Worm (Caenorhabditis elegans): ENCODE results near the gene C08E8.2.

Gene C08E8.2

DNA sequence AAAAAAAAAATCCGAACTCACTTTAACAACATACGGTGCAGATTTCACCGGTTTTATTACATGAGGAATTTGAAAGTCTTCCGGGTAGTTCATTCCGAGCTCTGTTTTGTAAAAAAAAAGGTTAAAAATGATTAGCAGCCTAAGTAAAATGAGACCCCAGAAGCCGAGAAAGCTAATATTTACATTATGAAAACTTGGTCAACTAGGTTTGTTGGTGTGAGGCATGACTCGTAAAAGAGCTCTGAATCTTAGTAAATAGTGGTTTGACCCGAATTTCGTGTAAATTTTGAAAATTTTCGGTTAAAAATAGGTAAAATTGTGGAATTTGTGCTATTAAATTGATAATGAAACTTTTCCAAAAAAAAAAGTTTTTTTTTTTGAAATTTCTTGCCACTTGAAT is 6.8 kb upstream of the C08E8.2 start, which contains the start of gene C08E8.1:
Gene C08E8.1, minus strand, starts transcription at position 101 of the 400 bp plus-strand sequence.
- TF ChIP-seq egl-44 (GFP tag; IDR thresholded peaks at IDR 0.05) (no peak), ekl-4 (GFP tag; IDR thresholded peaks at IDR 0.05) (no peak), F39B2.1 (GFP tag; IDR thresholded peaks at IDR 0.05) (no peak), hsf-1 (GFP tag; IDR thresholded peaks at IDR 0.05) (no peak), F33H1.4 (GFP tag; IDR thresholded peaks at IDR 0.05) (no peak), lin-35 (GFP tag; optimal IDR thresholded peaks at IDR 0.05) (no peak), ztf-26 (tag; optimal IDR thresholded peaks at IDR 0.05) (no peak), sea-2 (GFP tag; IDR thresholded peaks at IDR 0.05) (no peak), cebp-1 (GFP tag; IDR thresholded peaks at IDR 0.05) (no peak), cebp-1 (tag; optimal IDR thresholded peaks at IDR 0.05) (no peak)

DNA sequence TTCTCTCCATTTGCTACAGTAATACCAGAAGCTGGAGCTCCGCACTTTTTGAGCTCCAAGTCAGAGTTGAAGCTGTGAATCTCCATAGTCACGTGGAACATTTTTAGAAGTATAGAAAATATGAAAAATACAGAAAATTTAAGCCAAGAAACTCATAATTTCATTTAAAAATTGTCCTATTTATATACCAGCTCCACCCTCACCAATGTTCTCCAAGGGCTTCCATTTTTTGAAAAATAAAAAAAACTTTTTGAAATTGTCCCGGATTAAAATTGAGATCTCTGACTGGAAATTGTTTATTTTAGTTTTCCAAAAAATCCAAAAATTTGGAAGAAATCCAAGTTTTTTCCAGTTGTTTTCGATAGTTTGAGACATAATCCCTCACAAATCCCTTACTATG is 4.2 kb upstream of the C08E8.2 start, which contains the start of gene C08E8.5:
Gene C08E8.5, minus strand, starts transcription at position 101 of the 400 bp plus-strand sequence.
- TF ChIP-seq F39B2.1 (GFP tag; IDR thresholded peaks at IDR 0.05) (no peak), lin-40 (tag; optimal IDR thresholded peaks at IDR 0.05) (no peak), fkh-3 (tag; optimal IDR thresholded peaks at IDR 0.05) (no peak), Y79H2A.3 (GFP tag; conservative IDR thresholded peaks at IDR 0.05) (no peak), madf-8 (GFP tag; conservative IDR thresholded peaks at IDR 0.05) (no peak), nhr-179 (tag; optimal IDR thresholded peaks at IDR 0.05) (no peak), akir-1 (GFP tag; optimal IDR thresholded peaks at IDR 0.05) (no peak), D2030.7 (GFP tag; IDR thresholded peaks at IDR 0.05) (no peak), ets-4 (GFP tag; optimal IDR thresholded peaks at IDR 0.05) (no peak), ceh-58 (GFP tag; IDR thresholded peaks at IDR 0.05) (no peak), B0336.3 (GFP tag; IDR thresholded peaks at IDR 0.05) (no peak), ztf-22 (GFP tag; optimal IDR thresholded peaks at IDR 0.05) (no peak), lin-26 (GFP tag; IDR thresholded peaks at IDR 0.05) (no peak), B0261.1 (tag; optimal IDR thresholded peaks at IDR 0.05) (no peak), cebp-2 (GFP tag; IDR thresholded peaks at IDR 0.05) (no peak), aptf-2 (GFP tag; conservative IDR thresholded peaks at IDR 0.05) (no peak), B0035.1 (tag; optimal IDR thresholded peaks at IDR 0.05) (no peak), dpl-1 (GFP tag; optimal IDR thresholded peaks at IDR 0.05) (no peak)

DNA sequence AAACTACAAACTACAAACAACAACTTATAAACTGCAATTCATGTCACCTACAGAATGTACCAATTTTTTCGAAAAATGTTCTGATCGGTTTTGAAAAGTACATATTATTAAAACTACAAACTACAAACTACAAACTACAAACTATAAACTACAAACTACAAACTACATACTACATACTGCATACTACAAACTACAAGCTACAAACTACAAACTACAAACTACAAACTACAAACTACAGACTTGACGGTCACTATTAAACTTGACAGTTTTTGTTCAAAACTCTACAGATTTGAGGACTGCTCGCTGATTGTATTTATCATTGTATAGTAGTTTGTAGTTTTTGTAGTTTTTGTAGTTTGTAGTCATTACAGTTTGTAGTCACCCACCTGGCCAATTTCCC is 1.3 kb downstream of the C08E8.2 start:
- TF ChIP-seq F39B2.1 (GFP tag; IDR thresholded peaks at IDR 0.05) = no peak
- no peak for TF ChIP-seq snpc-1.1 (tag; optimal IDR thresholded peaks at IDR 0.05; ENCODE audit: insufficient read depth)
- TF ChIP-seq hmg-20 (GFP tag; IDR thresholded peaks at IDR 0.05) = no peak
- TF ChIP-seq chd-7 (tag; optimal IDR thresholded peaks at IDR 0.05) = no peak
- no peak for TF ChIP-seq ztf-22 (GFP tag; optimal IDR thresholded peaks at IDR 0.05)
- no peak for TF ChIP-seq unc-130 (GFP tag; optimal IDR thresholded peaks at IDR 0.05)
- TF ChIP-seq efl-1 (GFP tag; optimal IDR thresholded peaks at IDR 0.05) = no peak
- no peak for TF ChIP-seq ekl-4 (GFP tag; IDR thresholded peaks at IDR 0.05)
- TF ChIP-seq atf-7 (tag; optimal IDR thresholded peaks at IDR 0.05) = no peak
- no peak for TF ChIP-seq F10E7.11 (tag; optimal IDR thresholded peaks at IDR 0.05)
- no peak for TF ChIP-seq snpc-4 (GFP tag; optimal IDR thresholded peaks at IDR 0.05)
- no peak for TF ChIP-seq snpc-4 (tag; optimal IDR thresholded peaks at IDR 0.05)
- TF ChIP-seq nhr-120 (GFP tag; IDR thresholded peaks at IDR 0.05) = no peak
- TF ChIP-seq let-526 (GFP tag; IDR thresholded peaks at IDR 0.05) = no peak
- TF ChIP-seq Y95B8A.8 (GFP tag; IDR thresholded peaks at IDR 0.05) = no peak
- no peak for TF ChIP-seq ceh-91 (GFP tag; IDR thresholded peaks at IDR 0.05)
- no peak for TF ChIP-seq bed-2 (GFP tag; IDR thresholded peaks at IDR 0.05)
- no peak for TF ChIP-seq F49E8.2 (tag; optimal IDR thresholded peaks at IDR 0.05; ENCODE audit: insufficient read depth)
- no peak for TF ChIP-seq mxl-1 (tag; optimal IDR thresholded peaks at IDR 0.05)
- no peak for TF ChIP-seq hrde-1 (tag; optimal IDR thresholded peaks at IDR 0.05; ENCODE audit: borderline replicate concordance)
- TF ChIP-seq die-1 (tag; optimal IDR thresholded peaks at IDR 0.05) = no peak

Measured in whole organism, young adult.